Fruit fly (Drosophila melanogaster): ENCODE data around the gene NO66.
A peak's percentile ranks its signal among the peaks of the same experiment; 100 is the strongest.

The NO66 gene

dm6 chrX:4323911-4324368 lies 4.7 kb downstream of the NO66 start (continued):
- TF ChIP-seq CG17385 (GFP tag; optimal IDR thresholded peaks at IDR 0.05), result peak; percentile 51
- peak; percentile 19 for TF ChIP-seq Camta (GFP tag; optimal IDR thresholded peaks at IDR 0.05)
- no peak for TF ChIP-seq Atf3 (GFP tag; optimal IDR thresholded peaks at IDR 0.05)
- no peak for TF ChIP-seq MBD-R2 (GFP tag; IDR thresholded peaks at IDR 0.05)
- no peak for TF ChIP-seq cato (GFP tag; optimal IDR thresholded peaks at IDR 0.05; ENCODE audit: borderline replicate concordance)
- TF ChIP-seq hbn (GFP tag; IDR thresholded peaks at IDR 0.05; ENCODE audit: partially characterized antibody), result no peak
- TF ChIP-seq usp (GFP tag; optimal IDR thresholded peaks at IDR 0.05), result no peak
- TF ChIP-seq ro (GFP tag; IDR thresholded peaks at IDR 0.05), result no peak
- no peak for TF ChIP-seq CG34224 (GFP tag; IDR thresholded peaks at IDR 0.05; ENCODE audit: partially characterized antibody)
- TF ChIP-seq Atf-2 (GFP tag; optimal IDR thresholded peaks at IDR 0.05), result peak; percentile 9
- TF ChIP-seq mld (GFP tag; IDR thresholded peaks at IDR 0.05; ENCODE audit: partially characterized antibody), result no peak
- peak; percentile 76 for TF ChIP-seq kah (GFP tag; optimal IDR thresholded peaks at IDR 0.05)
- TF ChIP-seq CG1832 (GFP tag; optimal IDR thresholded peaks at IDR 0.05), result peak; percentile 71
- TF ChIP-seq en (GFP tag; optimal IDR thresholded peaks at IDR 0.05), result no peak
- TF ChIP-seq nmo (GFP tag; optimal IDR thresholded peaks at IDR 0.05), result peak; percentile 70
- no peak for TF ChIP-seq ftz-f1 (GFP tag; optimal IDR thresholded peaks at IDR 0.05)
- TF ChIP-seq danr (GFP tag; IDR thresholded peaks at IDR 0.05), result no peak
- TF ChIP-seq CG17328 (GFP tag; IDR thresholded peaks at IDR 0.05), result peak; percentile 36; the same call in 1 of the 2 replicates
- peak; percentile 90 for TF ChIP-seq Med (GFP tag)
- no peak for TF ChIP-seq hb (GFP tag; IDR thresholded peaks at IDR 0.05; ENCODE audit: partially characterized antibody)
- peak; percentile 60 for TF ChIP-seq CG2712 (tag; optimal IDR thresholded peaks at IDR 0.05)
- peak; percentile 3 for TF ChIP-seq CG12236 (GFP tag; optimal IDR thresholded peaks at IDR 0.05)
- TF ChIP-seq Opbp (GFP tag; IDR thresholded peaks at IDR 0.05; ENCODE audit: partially characterized antibody), result no peak
- TF ChIP-seq CG8290 (GFP tag; optimal IDR thresholded peaks at IDR 0.05), result no peak
- peak in 1 of 2 experiments; percentile 58 for TF ChIP-seq CG8290 (tag; optimal IDR thresholded peaks at IDR 0.05)
- no peak for TF ChIP-seq eve (GFP tag; optimal IDR thresholded peaks at IDR 0.05)
- no peak for TF ChIP-seq sens-2 (GFP tag; IDR thresholded peaks at IDR 0.05)
- TF ChIP-seq Dip3 (GFP tag; optimal IDR thresholded peaks at IDR 0.05), result peak; percentile 65
- no peak for TF ChIP-seq Awh (GFP tag; IDR thresholded peaks at IDR 0.05)
- peak; percentile 27 for TF ChIP-seq CG10267 (tag; optimal IDR thresholded peaks at IDR 0.05)
- TF ChIP-seq Ada2b (GFP tag; IDR thresholded peaks at IDR 0.05), result peak; percentile 55
- TF ChIP-seq Aef1 (GFP tag; IDR thresholded peaks at IDR 0.05), result peak; percentile 66
- TF ChIP-seq CG11560 (tag; IDR thresholded peaks at IDR 0.05), result 0 out of 3 replicates have a peak, but pooled peaks have one; percentile 38
- peak; percentile 46 for TF ChIP-seq Blimp-1 (GFP tag; optimal IDR thresholded peaks at IDR 0.05)
- TF ChIP-seq cg (GFP tag; optimal IDR thresholded peaks at IDR 0.05), result no peak
- TF ChIP-seq CG12071 (GFP tag; optimal IDR thresholded peaks at IDR 0.05), result peak; percentile 18
- TF ChIP-seq gce (GFP tag; IDR thresholded peaks at IDR 0.05), result no peak
- peak; percentile 72 for TF ChIP-seq tio (GFP tag; optimal IDR thresholded peaks at IDR 0.05)
- TF ChIP-seq crol (GFP tag; IDR thresholded peaks at IDR 0.05), result no peak
- TF ChIP-seq inv (GFP tag; IDR thresholded peaks at IDR 0.05; ENCODE audit: partially characterized antibody), result no peak
- peak; percentile 34 for TF ChIP-seq ems (GFP tag; optimal IDR thresholded peaks at IDR 0.05)
- no peak for TF ChIP-seq ash1 (GFP tag; optimal IDR thresholded peaks at IDR 0.05)
- 0 out of 2 replicates have a peak, but pooled peaks have one; percentile 38 for TF ChIP-seq CG3847 (GFP tag; IDR thresholded peaks at IDR 0.05)
- TF ChIP-seq CG6175 (GFP tag; IDR thresholded peaks at IDR 0.05), result no peak; the same call in 2 of the 3 replicates
- TF ChIP-seq bcd (GFP tag; optimal IDR thresholded peaks at IDR 0.05), result peak; percentile 66
- 0 out of 2 replicates have a peak, but pooled peaks have one; percentile 9 for TF ChIP-seq CG31224 (GFP tag; IDR thresholded peaks at IDR 0.05)
- no peak for TF ChIP-seq Taf1 (GFP tag; IDR thresholded peaks at IDR 0.05)
- peak; percentile 63 for TF ChIP-seq HLH54F (GFP tag; optimal IDR thresholded peaks at IDR 0.05)
- TF ChIP-seq Abd-B (GFP tag; optimal IDR thresholded peaks at IDR 0.05), result peak; percentile 41
- TF ChIP-seq vnd (GFP tag; IDR thresholded peaks at IDR 0.05; ENCODE audit: partially characterized antibody), result no peak
- peak; percentile 41; the same call in 1 of the 2 replicates for TF ChIP-seq CG9215 (GFP tag; IDR thresholded peaks at IDR 0.05)

Data from whole organism, embryonic.